Worm (Caenorhabditis elegans): ENCODE data around the gene sym-2.

- TF ChIP-seq dao-5 (tag; optimal IDR thresholded peaks at IDR 0.05) (no peak), him-1 (tag; optimal IDR thresholded peaks at IDR 0.05) (no peak)
Observed at ce11 chrII:9148079-9148478, 40.2 kb downstream of the sym-2 start.
